Worm (Caenorhabditis elegans) whole organism, mixed stage, embryonic: ENCODE data around the gene srz-42.

ENCODE experiments used
- blmp-1 ChIP-seq: fragments of 150-350 bp; optimal IDR thresholded peaks from 2 replicates; lab custom pipeline; 2014; ENCODE audit warnings: missing biosample characterization, missing genetic modification characterization
- ceh-83 ChIP-seq: fragments of 200-800 bp; sonication (Bioruptor generic); optimal IDR thresholded peaks from 2 replicates; lab custom pipeline; 2018; ENCODE audit warnings: mild to moderate bottlenecking, missing genetic modification characterization, missing compliant biosample characterization
- ces-1 ChIP-seq: fragments of 150-350 bp; optimal IDR thresholded peaks from 2 replicates; lab custom pipeline; 2014; ENCODE audit warnings: missing biosample characterization, missing genetic modification reagents, missing genetic modification characterization
- drap-1 ChIP-seq: fragments of 200-800 bp; sonication (Bioruptor generic); optimal IDR thresholded peaks from 3 replicates; lab custom pipeline; 2018; ENCODE audit warnings: mild to moderate bottlenecking, missing genetic modification characterization, missing compliant biosample characterization
- lin-13 ChIP-seq: fragments of 150-350 bp; optimal IDR thresholded peaks from 2 replicates; lab custom pipeline; 2014; ENCODE audit warnings: missing biosample characterization, missing genetic modification characterization
- lin-32 ChIP-seq: fragments of 200-800 bp; sonication (Bioruptor generic); optimal IDR thresholded peaks from 2 replicates; lab custom pipeline; 2018; ENCODE audit warnings: mild to moderate bottlenecking, missing genetic modification characterization, missing compliant biosample characterization
- mab-5 ChIP-seq: fragments of 150-350 bp; optimal IDR thresholded peaks from 2 replicates; lab custom pipeline; 2014; ENCODE audit warnings: missing biosample characterization, missing genetic modification characterization
- mep-1 ChIP-seq: fragments of 150-350 bp; optimal IDR thresholded peaks from 2 replicates; lab custom pipeline; 2017; ENCODE audit warnings: missing biosample characterization, missing genetic modification reagents, missing genetic modification characterization, inconsistent platforms
- nhr-12 ChIP-seq: fragments of 150-350 bp; optimal IDR thresholded peaks from 2 replicates; lab custom pipeline; 2014; ENCODE audit warnings: missing biosample characterization, missing genetic modification characterization
- nhr-76 ChIP-seq: sonication (generic microtip); optimal IDR thresholded peaks from 2 replicates; lab custom pipeline; 2017; ENCODE audit warnings: missing biosample characterization, missing genetic modification characterization
- snpc-4 ChIP-seq: fragments of 150-350 bp; optimal IDR thresholded peaks from 2 replicates; lab custom pipeline; 2014; ENCODE audit warnings: missing biosample characterization, missing genetic modification characterization
- unc-39 ChIP-seq: fragments of 150-350 bp; optimal IDR thresholded peaks from 2 replicates; lab custom pipeline; 2014; ENCODE audit warnings: missing biosample characterization, missing genetic modification characterization

DNA sequence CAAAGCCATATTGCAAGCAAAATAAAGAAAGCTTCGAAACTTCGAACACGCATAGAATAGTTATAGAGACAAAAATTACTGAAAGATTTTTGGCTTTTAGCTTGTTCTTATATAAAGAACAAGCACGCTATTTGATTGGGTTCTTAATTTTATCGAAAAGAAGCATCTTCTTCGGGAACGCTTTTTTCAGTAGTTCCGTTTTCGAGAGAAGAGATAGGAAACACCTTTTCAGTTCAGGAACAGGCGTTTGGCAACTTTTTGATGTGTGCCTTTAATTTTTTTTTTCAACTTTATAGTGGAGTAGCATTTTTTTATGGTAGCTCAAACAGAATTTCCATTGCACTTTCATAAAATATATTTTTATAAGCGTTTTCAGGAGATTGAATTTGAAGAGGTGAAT is 33.6 kb downstream of the srz-42 start, which contains the start of gene R05A10.7:
- TF ChIP-seq unc-39 (tag; lab: Kevin White, UChicago) (no peak), blmp-1 (tag; lab: Kevin White, UChicago) (no peak), snpc-4 (tag; lab: Kevin White, UChicago) (no peak), drap-1 (GFP tag; lab: Kevin White, UChicago) (no peak), ces-1 (GFP tag; lab: Kevin White, UChicago) (no peak), lin-13 (tag; lab: Kevin White, UChicago) (no peak), lin-32 (GFP tag; lab: Kevin White, UChicago) (no peak), mab-5 (tag; lab: Kevin White, UChicago) (no peak), nhr-76 (tag; lab: Kevin White, UChicago) (no peak), ceh-83 (GFP tag; lab: Kevin White, UChicago) (no peak), mep-1 (tag; lab: Kevin White, UChicago) (no peak), nhr-12 (no peak)
